Fruit fly (Drosophila melanogaster): ENCODE measurements around the gene nompB.

The nompB gene

DNA sequence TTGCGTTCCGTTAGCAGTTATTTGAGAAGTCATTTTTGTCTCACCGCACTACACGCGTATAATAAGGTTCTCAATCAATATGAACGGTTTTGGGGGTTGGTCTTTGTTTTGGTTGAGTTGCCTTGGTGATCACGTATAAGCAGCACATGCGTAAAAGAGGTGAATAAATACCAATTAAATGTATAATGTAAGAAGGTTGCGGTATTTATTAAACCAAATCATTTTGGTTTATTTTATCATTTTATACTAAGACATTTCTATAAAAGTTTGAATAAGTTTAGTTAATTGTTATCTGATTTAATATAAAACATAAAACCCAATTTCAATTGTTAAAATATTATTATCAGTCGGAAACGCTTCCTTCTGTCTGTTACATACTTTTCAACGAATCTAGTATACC is at the start of gene nompB:
Gene nompB (minus strand): TSS at position 101 of the 400 bp plus-strand sequence.
- TF ChIP-seq CTCF (optimal IDR thresholded peaks at IDR 0.05) (no peak), CG8478 (optimal IDR thresholded peaks at IDR 0.05) (no peak)

DNA sequence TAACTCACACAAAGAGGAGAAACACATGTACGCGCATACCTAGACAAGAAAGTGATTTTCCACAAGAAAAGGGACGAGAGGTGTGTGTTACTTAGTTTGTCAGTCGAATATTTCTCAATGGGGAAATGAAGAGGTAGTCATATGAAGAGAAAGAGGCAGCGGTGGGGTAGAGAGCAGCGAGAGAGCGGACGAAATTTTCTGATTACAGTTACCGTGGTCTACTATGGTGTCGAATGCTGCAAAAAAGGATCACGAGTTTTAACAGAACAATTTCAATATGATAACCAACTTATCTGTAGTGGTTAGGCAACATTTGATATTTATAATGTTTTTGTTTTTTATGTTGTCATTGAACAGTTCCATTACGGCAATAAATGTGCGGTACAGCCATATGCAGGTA is 43.7 kb upstream of the nompB start:
- TF ChIP-seq CTCF (optimal IDR thresholded peaks at IDR 0.05), result no peak

DNA sequence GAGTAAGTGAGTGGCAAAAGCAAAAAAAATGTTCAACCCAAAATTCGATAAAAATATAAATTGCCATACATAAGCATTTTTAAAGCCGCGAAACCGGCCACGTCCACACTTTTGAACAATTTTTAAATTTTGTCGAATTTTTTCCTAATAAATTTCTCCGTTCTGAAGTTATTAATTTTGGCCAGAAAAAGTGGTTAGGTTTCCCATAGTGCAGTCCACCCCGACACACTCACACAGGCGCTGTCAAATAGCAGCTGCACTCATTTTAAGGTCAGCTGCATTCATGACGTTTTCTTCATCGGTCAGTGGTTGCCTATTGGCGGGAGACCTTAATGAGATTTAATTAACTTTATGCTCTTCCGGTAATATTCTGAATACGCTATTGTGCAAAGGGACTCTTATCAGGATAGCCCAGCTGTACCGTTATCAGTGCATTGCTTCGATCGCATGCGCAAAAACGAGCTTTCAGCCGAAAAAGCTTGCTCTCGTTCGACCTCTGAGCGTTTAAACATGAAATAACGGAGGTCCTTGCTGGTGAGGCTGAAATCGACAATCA is 42.9 kb upstream of the nompB start, which contains the start of gene Ac3:
Gene Ac3 (plus strand): TSS at position 556 of the 556 bp plus-strand sequence.
- TF ChIP-seq CG8478 (optimal IDR thresholded peaks at IDR 0.05), result no peak
- no peak for TF ChIP-seq CTCF (optimal IDR thresholded peaks at IDR 0.05)

DNA sequence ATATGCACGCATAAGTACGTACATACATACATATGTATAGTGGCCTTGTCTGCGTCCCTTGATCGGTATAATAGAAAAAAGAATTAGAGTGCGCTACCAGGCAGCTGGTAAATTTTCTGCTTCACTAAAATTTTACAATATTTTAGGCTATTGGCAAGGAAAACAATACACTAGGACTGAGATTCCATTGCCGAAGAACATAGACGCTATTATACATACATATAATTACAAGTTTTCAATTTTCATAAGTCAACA is 41.3 kb upstream of the nompB start:
- TF ChIP-seq CG8478 (optimal IDR thresholded peaks at IDR 0.05) (no peak), CTCF (optimal IDR thresholded peaks at IDR 0.05) (no peak)

DNA sequence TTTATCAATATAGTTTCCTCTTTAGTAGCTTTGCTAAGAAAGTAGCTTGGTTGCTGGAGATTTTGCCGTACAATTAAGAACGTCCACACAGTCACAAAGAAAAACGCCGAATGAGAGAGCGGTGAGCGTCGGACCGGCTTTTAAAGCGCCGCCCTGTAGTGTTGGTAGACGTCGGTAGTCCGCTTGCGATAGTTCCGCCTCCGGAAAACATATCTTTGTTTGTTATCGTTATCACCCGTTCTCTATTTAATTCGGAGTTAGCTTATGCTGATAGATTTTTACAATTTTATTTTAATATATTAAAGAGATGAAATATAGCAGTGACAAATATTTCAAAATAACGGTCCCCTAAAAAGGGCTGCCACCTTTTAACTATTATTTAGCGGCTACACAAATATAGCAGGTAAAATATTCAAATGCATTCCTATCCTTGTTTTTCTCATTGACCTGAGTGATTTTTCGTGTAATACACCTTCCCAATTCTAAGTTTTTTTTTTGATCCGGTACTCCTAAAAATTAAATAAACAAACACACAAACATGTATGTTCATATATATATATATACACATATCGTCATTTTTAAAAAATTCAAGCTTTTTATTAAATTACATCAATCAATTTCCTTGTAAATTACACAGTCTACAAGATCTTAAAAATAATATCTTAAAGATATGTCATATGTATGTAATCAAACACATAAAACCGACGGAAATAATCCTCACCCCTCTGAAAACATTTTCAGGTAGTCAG is 40.8 kb upstream of the nompB start, which contains the start of gene Df31:
Gene Df31 (minus strand): TSS at position 119 of the 749 bp plus-strand sequence.
- TF ChIP-seq CG8478 (optimal IDR thresholded peaks at IDR 0.05), result no peak
- peak in 1 of 2 experiments; percentile 16 for TF ChIP-seq CTCF (optimal IDR thresholded peaks at IDR 0.05)

DNA sequence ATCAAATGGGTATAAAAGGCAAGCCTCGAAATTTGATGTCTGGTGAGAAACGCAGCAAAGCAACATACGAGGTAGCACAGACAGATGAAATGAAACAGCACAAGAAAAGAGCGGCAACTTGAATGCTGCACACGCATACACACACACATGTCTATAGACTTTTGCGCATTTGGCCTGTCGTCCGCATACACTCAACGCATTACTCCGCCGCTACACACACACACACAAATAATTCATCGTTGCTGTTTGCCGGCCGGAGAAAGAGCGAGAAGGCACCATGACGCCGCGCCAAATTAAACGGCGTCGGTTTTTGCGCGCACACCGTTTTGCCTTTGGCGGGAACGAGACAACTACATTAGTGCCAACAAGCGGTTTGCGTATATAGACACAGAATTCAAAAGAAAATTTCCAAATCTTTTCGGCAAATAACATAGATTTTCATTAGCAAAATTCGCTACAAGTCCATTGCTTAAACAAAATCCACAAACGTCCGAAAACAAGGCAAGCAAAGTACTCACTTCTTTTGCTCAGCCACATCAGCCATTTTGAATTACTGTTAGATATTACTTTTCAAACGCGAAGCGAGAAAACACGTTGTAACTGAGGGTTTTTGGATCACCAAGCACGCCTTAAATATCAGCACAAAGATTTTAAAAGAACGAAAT is 40.1 kb upstream of the nompB start:
- TF ChIP-seq CTCF (optimal IDR thresholded peaks at IDR 0.05), result no peak
- TF ChIP-seq CG8478 (optimal IDR thresholded peaks at IDR 0.05), result peak; percentile 62

DNA sequence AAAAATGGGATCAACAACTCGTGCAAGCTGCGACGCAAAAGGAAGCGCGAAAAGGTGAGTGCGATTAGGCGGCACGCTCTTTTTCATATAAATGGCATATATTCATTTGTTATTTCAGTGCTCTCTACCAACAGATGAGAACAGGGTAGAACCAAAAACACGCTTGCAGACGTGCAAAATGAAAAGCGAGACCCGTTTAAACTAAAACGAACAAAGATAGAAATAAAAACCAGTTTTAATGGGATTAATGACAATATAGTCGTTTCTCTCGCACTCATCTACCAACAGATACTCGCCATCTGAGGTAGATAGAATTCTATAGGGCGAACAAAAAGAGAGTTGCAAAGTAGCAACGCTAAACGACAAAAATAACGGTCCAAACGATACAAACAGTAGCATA is 39.3 kb upstream of the nompB start:
- no peak for TF ChIP-seq CG8478 (optimal IDR thresholded peaks at IDR 0.05)

DNA sequence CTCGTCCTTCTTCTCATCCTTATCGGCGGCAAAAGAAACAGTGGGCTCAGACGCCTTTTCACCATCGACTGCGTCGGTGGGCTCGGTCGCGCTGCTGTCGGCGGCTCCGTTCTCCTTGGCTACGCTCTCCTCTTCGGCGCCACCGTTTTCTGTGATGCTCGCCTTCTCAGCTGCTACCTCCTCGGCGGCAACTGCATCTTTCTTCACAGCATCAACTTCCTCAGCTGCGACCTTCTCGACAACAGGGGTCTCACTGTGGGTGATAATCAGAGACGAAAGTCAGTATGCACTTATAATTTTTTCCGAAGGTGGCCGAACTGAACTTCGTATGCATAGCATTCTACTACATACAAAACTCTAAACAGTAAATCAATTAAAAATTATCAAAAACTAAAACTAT is 38.7 kb upstream of the nompB start:
- TF ChIP-seq CTCF (optimal IDR thresholded peaks at IDR 0.05) (no peak), CG8478 (optimal IDR thresholded peaks at IDR 0.05) (no peak)

DNA sequence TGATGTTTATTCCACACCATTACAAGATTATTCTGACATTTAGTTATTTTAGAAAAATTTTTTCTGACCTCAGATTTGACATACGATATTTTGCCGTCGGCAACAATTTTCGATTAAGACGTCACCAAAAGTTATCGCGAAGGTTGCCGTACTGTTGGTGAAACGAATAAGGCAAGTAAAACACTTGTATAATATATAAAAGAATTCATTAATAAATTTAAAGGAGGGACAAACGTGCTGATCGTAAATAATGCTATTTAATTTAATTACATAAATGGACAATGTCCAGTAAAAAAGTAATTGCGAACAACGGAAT is 35.2 kb upstream of the nompB start:
- no peak for TF ChIP-seq CTCF (optimal IDR thresholded peaks at IDR 0.05)
- no peak for TF ChIP-seq CG8478 (optimal IDR thresholded peaks at IDR 0.05)

DNA sequence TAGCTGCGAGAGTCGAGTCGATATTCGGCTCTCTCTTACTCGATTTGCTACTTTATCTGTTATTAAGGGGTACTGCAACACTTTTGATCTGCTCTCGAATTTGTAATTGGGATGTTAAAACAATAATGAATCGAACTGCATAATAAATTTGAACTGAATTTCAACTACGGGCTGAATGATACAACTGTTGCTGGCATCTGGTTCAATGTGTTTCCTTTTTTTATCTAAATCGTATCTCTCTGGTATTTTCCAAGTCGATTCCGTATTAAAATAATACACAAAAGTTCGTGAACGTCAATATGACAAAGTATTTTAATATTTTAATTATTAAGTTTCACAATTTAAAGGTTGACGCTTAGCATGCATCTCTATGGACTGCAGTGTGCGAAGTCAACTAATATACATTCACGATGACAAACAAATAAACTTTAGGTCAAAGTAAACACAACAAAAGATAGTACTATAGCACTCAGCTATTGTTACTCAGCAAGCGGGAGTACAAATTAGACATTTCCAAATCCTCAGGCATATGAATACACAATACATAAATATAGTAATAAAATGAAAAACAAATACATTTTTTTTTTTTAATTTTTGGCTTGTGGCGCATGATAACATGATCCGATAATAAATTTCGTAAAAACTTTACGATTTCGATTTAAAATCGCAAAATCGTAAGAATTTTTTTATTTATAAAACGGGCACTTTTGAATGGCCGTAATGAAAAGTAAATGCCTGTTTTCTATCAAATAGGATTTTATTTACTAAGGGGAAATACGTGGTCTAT is 34.7 kb upstream of the nompB start, which contains the start of gene CG2201:
Gene CG2201 (minus strand): TSS at position 396 of the 787 bp plus-strand sequence.
- no peak for TF ChIP-seq CG8478 (optimal IDR thresholded peaks at IDR 0.05)
- TF ChIP-seq CTCF (optimal IDR thresholded peaks at IDR 0.05), result no peak

DNA sequence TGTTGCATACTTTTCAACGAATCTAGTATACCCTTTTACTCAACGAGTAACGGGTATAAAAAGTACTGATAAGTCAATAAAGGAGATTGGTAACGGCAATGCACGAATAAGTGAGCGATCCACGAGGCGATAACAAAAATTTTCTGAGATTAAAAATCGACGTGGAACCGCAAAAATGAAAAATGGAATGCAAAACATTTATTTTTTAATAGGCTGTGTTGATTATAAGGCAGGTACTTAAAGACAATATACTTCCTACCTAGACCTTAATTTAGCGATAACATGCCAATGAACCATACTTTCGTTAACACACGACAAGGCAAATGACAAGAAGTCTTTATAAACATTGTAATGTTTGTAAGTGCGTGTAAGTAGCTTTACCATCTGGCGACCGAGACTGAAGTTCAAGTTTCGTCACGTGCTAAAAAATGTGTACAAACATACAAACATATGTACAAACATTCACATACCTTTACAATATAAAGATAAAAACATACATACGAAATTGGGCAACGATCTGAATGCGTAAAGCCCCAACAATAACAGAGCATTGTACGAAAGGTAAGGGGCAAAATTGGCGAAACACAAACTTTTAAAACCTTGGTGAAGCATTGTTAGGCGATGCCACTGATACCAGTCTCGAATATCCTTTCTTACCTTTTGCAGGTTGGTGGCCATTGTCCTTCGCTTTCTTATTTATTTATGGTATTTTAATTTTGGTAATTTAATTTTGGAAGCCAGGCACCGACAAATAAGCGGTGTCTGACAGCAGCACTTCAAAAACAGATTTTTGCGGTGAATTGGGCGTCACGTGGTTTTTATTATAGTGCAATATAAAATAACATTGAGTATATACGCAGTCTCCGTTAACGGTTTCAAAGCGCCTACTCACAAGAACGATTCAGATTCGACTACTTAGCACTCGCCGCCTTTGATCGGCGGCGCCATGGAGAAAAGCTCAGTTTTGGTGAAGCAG is 33.8 kb upstream of the nompB start:
- TF ChIP-seq CTCF (optimal IDR thresholded peaks at IDR 0.05), result no peak
- no peak for TF ChIP-seq CG8478 (optimal IDR thresholded peaks at IDR 0.05)

DNA sequence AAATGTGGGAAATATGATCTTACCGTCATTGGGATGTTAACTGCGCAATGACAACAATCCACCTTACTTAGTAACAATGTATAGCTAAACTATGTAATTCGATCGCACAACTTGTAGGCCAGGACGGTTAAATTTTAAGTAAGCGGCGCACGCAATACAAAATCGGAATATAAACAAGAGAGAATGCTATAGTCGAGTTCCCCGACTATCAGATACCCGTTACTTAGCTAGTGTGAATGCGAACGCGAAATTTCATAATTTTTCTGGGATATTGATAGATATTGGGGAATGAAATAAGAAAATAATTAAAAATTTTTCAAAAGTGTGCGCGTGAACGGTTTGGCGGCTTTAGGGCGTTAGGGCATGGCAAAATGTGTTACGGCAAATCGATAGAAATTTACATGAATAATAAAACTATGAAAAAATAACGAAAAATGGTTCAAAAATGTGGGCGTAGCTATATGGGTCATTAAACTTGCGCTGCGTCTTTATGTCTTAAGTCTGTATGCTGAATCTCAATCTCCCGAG is 32.9 kb upstream of the nompB start:
- no peak for TF ChIP-seq CTCF (optimal IDR thresholded peaks at IDR 0.05)
- TF ChIP-seq CG8478 (optimal IDR thresholded peaks at IDR 0.05), result no peak

DNA sequence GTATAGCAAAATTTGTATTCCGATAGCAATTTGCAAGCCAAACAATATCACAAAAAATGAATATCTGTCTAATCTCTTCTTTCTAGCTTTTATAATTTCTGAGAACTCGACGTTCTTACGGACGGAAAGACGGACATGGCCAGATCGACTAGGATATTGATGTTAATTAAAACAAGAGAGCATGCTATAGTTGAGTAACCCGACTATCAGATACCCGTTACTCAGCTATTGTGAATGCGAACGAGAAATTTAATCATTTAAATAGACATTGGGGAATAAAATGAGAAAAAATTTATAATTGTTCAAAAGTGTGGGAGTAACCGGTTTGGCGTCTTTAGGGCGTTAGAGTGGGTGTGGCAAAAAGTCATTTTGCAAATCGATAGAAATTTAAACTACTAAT is 31.3 kb upstream of the nompB start:
- no peak for TF ChIP-seq CG8478 (optimal IDR thresholded peaks at IDR 0.05)
- no peak for TF ChIP-seq CTCF (optimal IDR thresholded peaks at IDR 0.05)

DNA sequence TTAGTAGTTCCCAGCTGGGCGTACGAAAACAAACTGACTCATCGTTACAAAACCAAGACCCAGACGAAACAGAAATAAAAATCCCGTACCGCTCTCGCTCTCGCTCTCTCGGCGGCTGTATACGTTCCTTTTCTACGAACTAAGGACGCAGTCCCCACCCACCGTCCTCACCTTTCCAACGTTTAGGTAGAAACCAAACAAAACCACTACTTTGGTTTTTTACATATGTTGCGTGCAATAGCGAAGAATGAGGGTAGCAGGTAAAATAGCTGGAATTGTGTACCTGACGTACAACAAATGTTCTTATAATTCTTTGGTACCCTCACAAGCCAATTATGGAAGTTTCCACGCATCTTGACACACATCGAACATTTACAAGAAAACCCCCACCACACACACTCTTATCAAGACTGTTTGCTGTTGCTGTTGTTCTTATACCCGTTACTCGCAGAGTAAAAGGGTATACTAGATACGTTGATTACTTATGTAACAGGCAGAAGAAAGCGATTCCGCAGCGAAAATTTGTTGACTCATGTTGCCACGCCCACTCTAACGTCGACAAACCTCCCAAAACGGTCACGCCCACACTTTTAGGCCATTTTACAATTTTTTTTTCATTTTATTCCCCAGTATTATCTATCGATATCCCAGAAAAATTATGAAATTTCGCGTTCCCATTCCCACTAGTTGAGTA is 29.7 kb upstream of the nompB start:
- TF ChIP-seq CG8478 (optimal IDR thresholded peaks at IDR 0.05) (no peak), CTCF (optimal IDR thresholded peaks at IDR 0.05) (no peak)
